Fruit fly (Drosophila melanogaster) S2 (cell line): ENCODE data around the gene CG42268.
A peak's percentile ranks its signal among the peaks of the same experiment; 100 is the strongest.

ENCODE experiments used
- CG8478 ChIP-seq: fragments of >200 bp; optimal IDR thresholded peaks from 2 replicates; lab custom pipeline; 2018
- CTCF ChIP-seq, 2 experiments: fragments of >200 bp; optimal IDR thresholded peaks; 2 replicates each; lab custom pipeline; 2018

CG42268 gene

DNA sequence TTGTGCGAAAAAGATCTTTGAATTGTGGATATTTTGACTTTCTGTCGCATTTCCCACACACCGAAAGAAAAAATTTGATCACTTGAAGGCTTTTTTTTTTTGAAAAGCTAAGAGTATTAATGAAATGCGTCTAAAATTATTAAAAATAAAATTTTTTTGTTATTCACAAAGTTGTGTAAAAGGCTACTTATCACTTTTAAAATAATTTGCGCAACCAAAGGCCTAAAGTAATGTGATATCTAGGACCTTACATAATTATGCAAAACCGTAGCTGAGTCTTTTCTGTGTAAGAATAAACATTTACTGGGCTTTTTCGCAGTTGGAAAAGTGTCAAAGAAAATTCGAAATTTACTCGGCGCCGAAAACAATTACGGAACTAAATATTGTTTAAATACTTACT is 4.1 kb upstream of the CG42268 start:
- TF ChIP-seq CTCF (optimal IDR thresholded peaks at IDR 0.05; lab: Kevin White, UChicago) (no peak), CG8478 (no peak)

DNA sequence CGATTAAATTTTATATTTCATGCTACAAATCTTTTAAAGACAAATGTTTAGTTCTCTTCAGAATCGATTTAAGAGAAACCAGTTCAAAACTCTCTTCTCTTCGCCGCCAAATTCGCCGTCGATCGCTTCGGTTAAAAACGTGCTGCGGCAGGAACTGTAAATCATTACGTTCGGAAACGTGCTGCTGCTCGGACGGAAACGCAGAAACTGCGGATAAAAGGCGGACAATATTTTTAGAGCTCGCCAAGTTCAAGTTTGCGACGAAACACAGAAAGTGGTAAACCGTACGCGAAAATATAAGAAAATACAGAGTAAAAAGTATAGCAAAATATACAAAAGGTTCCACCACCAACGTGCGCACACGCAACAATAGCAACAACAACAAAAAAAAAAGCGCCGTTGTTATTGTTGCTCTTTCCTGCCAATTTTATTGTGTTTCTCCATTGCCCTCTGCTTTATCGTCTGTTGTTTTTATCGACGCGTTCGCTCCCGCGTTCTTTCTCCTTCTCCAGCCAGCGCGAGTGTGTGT is 3.3 kb upstream of the CG42268 start, which contains the start of gene Ae2:
Gene Ae2, plus strand, starts transcription at position 156 of the 529 bp plus-strand sequence.
- TF ChIP-seq CTCF (optimal IDR thresholded peaks at IDR 0.05; lab: Kevin White, UChicago) (no peak), CG8478 (no peak)

DNA sequence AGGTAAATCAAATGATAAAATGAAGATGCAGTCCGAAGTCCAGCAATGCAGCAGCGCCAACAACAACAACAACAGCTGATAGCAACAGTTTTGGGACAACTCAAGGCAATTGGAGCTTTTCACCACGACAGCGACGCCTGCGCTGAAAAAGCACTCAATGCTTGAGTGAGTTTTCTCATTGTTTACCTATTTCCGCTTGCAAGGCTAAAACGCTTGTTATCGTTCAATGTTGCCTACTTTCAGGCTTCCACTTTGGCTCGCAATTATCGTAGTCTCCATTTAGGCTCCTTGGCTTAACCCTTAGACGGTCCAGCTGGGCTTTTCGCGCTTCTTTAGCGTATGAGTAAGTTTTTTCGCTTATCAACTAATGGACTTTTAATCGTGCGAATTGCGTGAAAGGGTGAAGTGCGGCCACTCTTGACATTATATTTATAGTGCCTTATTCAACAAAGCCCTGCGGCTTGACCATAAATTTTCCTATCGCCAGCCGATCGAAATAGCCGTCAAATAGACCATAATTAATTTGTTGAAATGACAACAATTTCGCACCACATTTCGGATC is 1.9 kb upstream of the CG42268 start:
- TF ChIP-seq CG8478 = no peak

DNA sequence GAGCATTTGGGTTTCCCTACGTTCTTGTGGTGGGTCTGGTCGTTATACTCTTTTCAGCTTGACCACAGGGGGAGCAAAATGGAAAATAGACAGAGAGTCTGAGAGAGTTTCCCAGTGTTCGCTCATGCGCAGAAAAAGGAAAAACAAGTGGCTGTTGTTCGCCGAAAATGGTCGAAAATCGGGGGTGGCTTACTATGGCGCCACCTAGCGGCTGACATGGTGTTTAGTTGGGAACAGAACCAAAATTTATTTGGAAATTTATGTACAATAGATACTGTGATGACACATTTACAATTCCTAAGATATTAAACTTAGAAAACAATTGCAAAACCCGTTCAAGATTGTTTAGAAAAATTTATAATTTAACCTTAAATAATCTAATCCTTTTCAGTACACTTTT is 8.6 kb downstream of the CG42268 start:
- TF ChIP-seq CTCF (optimal IDR thresholded peaks at IDR 0.05; lab: Kevin White, UChicago) (peak; percentile 89 to 90), CG8478 (no peak)

DNA sequence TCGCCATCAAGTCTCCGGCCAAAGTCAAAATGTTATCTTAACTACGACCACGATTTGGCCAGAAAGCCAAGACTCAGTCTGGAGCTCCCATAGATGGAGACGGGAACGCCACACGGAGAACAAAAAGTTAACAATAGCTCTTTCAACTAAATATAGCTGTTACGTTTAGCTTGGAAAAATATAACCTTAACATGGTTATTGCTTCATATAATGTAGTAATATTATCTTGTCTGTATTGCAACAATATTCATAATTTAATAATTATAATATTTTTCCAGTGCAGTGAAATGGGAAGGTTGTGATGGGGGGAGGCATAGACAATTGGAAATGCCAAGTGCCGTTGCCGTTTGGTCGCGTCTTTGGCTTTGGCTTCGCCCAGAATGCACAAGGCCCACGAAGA is 14.8 kb downstream of the CG42268 start:
- no peak for TF ChIP-seq CG8478
- TF ChIP-seq CTCF (optimal IDR thresholded peaks at IDR 0.05; lab: Kevin White, UChicago) = no peak

DNA sequence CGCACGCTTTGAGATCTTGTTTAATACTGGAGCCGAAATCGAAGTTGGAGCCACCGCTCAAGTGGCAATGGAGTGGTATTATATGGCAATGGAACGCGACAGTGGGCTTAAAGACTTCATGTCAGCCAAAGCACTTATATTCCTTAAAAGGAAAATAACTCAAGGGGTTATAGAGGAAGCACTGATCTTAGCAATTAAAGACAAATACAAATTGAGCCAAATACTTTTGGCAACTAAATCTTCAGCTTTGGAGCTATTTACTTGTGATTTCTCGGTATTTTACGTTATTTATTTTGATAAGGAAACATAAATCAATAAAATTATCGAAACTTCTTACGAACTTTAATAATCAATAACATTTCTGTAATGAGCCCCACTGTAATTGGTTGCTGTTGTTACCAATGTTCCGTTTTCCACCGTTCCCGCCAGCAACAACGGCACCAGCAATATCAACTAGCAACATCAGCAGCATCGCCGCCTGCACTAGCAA is 16.1 kb downstream of the CG42268 start:
- no peak for TF ChIP-seq CG8478

DNA sequence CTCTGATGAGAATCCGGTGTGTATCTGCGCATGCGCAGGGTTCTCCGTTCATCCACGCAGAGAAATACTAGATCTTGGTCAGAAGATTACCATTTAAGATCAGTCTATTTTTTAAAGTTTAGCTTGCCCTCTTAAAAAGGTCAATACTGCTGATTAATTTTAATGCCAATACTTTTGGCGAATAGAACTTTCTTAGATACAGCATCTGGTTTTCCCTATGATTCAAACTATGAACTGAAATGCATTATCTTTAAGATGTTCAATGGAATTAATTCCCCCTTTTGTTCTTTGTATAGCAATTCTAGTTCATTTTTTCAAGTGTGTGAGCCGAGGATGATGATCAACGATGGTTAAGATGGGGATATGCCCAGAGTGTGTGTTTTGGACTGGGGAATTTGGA is 17.9 kb downstream of the CG42268 start:
- TF ChIP-seq CTCF (optimal IDR thresholded peaks at IDR 0.05; lab: Kevin White, UChicago) (no peak), CG8478 (no peak)

DNA sequence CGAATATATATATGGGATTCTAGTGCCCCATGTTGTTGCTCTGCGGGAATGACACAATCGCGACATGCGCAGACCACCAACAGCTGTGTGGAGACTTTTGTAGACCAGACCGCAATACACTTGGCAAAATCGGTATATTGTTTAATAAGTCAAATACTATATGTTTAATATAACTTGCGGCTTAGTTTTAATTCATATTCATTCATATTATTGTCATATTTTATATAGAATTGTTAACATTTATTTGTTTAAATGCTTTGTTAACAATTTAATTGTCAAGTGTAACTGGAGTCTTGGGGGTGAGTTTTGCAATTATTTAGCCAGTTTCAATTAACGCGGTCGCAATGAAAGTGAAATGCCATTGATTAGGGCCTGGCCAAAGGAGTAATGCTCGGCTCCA is 20.6 kb downstream of the CG42268 start:
- no peak for TF ChIP-seq CG8478
- TF ChIP-seq CTCF (optimal IDR thresholded peaks at IDR 0.05; lab: Kevin White, UChicago) = no peak

DNA sequence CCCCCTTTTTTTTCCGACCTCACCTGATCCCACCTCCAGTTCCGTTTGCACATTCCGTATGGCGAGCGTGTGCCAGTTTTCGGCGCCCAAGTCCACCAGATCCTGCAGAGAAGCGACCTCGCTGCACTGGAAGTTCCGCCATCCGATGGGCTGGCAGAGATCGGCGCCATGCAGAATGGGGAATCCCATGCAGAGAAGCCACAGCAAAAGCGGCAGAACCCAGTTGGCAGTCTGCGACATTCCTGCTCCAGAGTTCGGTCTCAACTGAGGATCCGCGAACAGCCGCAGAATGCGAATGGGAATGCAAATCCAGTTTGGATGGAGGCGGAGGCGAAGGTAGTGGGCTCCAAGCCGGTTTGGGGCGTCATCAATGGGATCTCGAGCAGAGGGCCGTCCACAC is 26.6 kb downstream of the CG42268 start, which contains the start of gene CG6749:
Gene CG6749, minus strand, starts transcription at position 245 of the 400 bp plus-strand sequence.
- no peak for TF ChIP-seq CTCF (optimal IDR thresholded peaks at IDR 0.05; lab: Kevin White, UChicago)
- TF ChIP-seq CG8478 = no peak

DNA sequence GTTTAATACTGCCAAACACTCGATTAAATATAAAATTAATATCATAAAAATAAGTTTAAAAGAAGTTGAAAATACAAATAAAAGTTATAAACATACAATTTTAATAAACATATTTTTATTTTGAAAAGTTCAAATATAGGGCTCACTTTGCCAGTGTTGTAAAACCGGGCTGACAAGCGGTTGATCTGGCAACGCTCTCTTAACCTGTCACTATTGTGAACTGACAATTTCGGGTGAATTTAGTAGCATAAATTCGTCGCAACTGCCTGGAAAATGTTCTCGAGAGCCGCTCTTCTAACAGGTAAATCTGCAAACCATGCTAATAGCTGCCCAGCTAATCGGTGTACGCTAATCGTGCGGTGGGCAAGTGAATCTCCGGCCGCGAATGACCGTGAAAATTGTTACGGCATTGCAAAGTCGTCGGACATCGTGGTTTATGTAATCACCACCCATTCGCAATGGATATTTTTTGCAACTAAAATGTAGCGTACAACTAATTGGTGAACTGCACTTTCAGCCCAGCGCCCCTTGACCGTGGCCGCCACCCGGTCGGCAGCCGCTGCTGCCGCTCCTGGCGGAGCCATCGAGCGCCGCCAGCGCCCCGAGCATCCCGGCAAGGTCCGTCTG is 30.3 kb downstream of the CG42268 start, which contains the start of gene ATPsynB:
Gene ATPsynB, plus strand, starts transcription at position 205 of the 627 bp plus-strand sequence.
- TF ChIP-seq CTCF (optimal IDR thresholded peaks at IDR 0.05; lab: Kevin White, UChicago) (peak in 1 of 2 experiments; percentile 25), CG8478 (no peak)

DNA sequence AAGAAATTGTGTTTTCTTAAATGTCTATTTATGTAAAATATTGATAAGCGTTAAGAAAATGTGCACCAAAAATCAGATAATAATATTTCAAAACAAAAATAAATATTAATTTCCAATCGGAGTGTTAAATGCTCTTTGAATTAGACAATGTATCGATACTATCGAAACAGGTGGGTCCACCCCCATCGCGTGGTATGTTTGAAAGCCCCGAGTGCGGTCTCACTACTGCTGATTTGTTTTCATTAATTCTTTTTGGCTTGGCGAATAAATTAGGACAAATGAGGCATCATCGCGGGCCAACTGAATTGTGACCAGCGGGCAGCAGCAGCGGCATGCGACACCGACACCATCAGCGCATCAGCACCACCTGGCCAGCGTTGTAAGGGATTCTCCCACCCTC is 33.5 kb downstream of the CG42268 start, which contains the start of gene Naa60:
Gene Naa60, plus strand, starts transcription at position 189 of the 400 bp plus-strand sequence.
- TF ChIP-seq CG8478 (no peak), CTCF (optimal IDR thresholded peaks at IDR 0.05; lab: Kevin White, UChicago) (peak in 1 of 2 experiments; percentile 29)

DNA sequence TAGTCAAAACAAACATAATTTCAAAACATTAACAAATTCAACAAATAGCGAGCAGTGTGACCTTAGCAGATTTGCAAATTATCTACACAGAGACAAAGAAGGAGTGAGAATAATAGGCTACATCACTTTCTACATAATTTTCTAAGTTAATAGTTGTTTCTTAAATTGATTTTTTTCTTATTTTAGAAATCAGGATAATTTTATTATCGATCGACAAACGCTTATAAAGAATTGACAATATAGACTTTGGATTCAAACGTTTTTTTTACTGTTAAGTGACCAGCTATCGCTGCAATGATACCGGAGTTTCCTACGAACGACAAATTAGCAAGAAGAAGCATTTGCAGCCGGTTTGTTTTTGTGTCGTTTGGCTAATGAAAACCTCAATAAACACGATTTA is 37.1 kb downstream of the CG42268 start, which contains the start of the genes nbs and defl:
Gene nbs, minus strand, starts transcription at position 87 of the 400 bp plus-strand sequence.
Gene defl, plus strand, starts transcription at position 316 of the 400 bp plus-strand sequence.
- no peak for TF ChIP-seq CG8478
- TF ChIP-seq CTCF (optimal IDR thresholded peaks at IDR 0.05; lab: Kevin White, UChicago) = no peak

DNA sequence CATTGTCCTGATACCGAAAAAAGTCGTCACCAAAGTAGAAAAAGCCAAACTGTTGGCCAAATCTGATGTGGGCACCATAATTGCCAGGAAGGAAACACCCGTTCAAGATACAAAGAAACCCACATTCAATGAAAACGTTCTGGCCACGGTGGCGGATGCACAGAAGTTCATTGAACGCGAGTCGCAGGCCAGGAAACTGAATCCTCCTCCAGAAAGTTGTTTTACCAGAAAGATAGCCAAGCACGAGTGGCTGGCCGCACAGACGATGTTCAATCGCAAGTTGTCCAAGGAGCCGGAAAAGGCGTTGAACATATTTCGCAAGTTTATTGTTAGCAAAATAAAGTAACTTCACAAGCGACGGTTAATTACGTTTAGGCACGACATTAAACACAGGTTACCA is 40.1 kb downstream of the CG42268 start:
- no peak for TF ChIP-seq CG8478
- TF ChIP-seq CTCF (optimal IDR thresholded peaks at IDR 0.05; lab: Kevin White, UChicago) = no peak

DNA sequence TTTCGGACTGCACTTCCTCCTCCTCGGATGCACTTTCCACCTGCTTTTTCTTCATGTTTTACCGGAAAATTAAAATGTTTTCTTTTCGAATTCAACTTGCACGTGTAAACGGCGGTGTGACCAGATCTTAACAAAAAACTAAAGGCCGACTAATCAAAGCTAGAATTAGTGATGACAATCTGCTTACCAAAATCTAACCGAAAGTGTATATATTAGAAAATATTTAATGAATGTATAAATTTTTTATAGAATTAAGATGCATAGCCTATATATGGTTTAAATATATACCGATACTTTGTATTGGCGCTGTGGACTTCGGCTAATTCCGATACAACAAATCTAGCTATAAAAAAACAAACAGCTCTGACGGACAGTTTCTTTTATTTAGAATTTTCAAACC is 41.3 kb downstream of the CG42268 start, which contains the start of the genes CG18178 and CG14174:
Gene CG18178, minus strand, starts transcription at position 216 of the 400 bp plus-strand sequence.
Gene CG14174, plus strand, starts transcription at position 400 of the 400 bp plus-strand sequence.
- no peak for TF ChIP-seq CG8478
- no peak for TF ChIP-seq CTCF (optimal IDR thresholded peaks at IDR 0.05; lab: Kevin White, UChicago)

DNA sequence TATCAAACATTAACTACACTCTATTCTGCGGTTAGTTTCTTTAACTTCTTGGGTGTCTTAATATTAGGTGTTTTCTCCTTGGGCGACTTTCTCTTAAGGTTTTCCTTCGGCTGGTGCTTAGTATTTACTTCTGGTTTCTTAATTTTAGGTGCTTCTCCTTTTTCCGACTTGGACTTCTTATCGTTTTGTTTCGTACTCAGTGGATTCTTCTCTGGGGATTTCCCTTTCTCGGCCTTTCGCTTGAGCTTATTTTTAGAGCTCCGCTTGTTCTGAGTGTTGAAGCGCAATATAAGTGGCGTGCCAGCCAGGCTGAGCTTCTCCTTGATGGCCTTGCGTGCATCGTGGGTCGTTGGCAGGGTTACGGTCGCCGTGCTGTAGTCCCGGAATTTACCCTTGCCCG is 42.4 kb downstream of the CG42268 start:
- TF ChIP-seq CTCF (optimal IDR thresholded peaks at IDR 0.05; lab: Kevin White, UChicago) (no peak), CG8478 (no peak)

DNA sequence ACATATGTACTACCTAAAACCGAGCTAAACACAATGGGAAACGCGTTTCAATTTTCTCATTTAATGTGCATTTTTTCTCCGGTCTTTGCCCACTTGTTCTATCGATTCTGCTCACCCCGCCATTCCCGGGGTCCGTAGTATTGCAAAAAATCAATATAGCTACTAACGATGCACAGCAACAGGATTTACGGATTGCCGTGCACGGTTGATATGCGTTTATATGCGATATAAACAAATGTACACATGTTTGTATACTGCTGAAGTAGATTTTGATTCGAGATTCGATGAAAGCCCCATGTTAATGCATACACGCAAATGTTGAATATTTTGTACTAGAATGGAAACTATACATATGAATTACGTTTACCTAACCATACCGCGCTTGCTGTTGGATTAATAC is 43.1 kb downstream of the CG42268 start:
- TF ChIP-seq CTCF (optimal IDR thresholded peaks at IDR 0.05; lab: Kevin White, UChicago) (no peak), CG8478 (no peak)
